Fruit fly (Drosophila melanogaster): ENCODE measurements around the gene Mettl14.

Mettl14 gene

DNA sequence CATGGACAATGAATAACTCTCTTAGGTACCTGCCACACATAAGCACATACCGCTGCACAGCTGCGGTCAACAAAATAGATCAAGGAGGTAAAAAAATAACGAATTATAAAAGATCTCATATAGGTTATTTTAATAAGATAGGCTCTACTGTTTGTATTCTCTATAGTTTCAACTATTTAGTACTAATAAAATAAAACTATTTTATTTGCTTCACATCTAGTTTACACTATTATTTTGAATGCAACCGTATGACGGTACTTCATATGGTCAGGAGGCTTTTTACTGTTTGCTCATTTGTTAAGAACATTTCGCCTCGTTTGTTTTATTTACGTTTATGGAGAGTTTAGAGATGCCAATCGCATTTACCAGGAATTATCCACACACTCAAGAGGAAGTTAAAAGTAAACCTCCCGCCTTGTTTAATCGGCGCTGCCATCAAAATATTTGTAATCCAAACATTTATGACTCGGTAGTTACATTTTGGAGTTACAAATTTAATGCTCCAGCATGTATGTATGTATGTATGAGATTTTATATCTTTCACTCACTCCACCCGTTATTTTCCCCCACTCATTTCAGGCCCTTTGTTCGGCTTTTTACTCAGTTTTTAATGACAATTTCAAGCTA, 33.2 kb upstream of the Mettl14 start:
- TF ChIP-seq Smox (GFP tag; optimal IDR thresholded peaks at IDR 0.05) (peak; percentile 63), CG31627 (GFP tag; optimal IDR thresholded peaks at IDR 0.05) (peak; percentile 42), CG4318 (GFP tag; optimal IDR thresholded peaks at IDR 0.05) (peak; percentile 60), topi (GFP tag; optimal IDR thresholded peaks at IDR 0.05) (peak; percentile 31), vri (GFP tag; optimal IDR thresholded peaks at IDR 0.05) (peak; percentile 13), CG1621 (tag; optimal IDR thresholded peaks at IDR 0.05) (peak; percentile 55), dsx (GFP tag; optimal IDR thresholded peaks at IDR 0.05; ENCODE audit: poor library complexity, severe bottlenecking) (peak; percentile 67), CG9139 (GFP tag; optimal IDR thresholded peaks at IDR 0.05) (peak; percentile 44), CG7368 (GFP tag; optimal IDR thresholded peaks at IDR 0.05) (peak; percentile 42), CG10631 (GFP tag; optimal IDR thresholded peaks at IDR 0.05) (peak; percentile 63), CG16779 (tag; optimal IDR thresholded peaks at IDR 0.05) (peak; percentile 41), spab (GFP tag; optimal IDR thresholded peaks at IDR 0.05) (peak; percentile 53), pdm3 (GFP tag; optimal IDR thresholded peaks at IDR 0.05) (peak; percentile 69), CG6808 (GFP tag; optimal IDR thresholded peaks at IDR 0.05) (peak; percentile 56), Eip78C (GFP tag) (peak; percentile 85), Hr4 (GFP tag; optimal IDR thresholded peaks at IDR 0.05) (peak; percentile 86), CG6792 (GFP tag; optimal IDR thresholded peaks at IDR 0.05) (peak; percentile 54), achi (GFP tag; optimal IDR thresholded peaks at IDR 0.05) (peak; percentile 76), Hr39 (GFP tag; optimal IDR thresholded peaks at IDR 0.05) (peak; percentile 55), CG11294 (GFP tag; IDR thresholded peaks at IDR 0.05) (0 out of 2 replicates have a peak, but pooled peaks have one; percentile 34), cyc (GFP tag; optimal IDR thresholded peaks at IDR 0.05) (peak; percentile 0), CG15336 (GFP tag; IDR thresholded peaks at IDR 0.05) (peak; percentile 91), CG10669 (GFP tag; optimal IDR thresholded peaks at IDR 0.05) (peak; percentile 70), OdsH (GFP tag; optimal IDR thresholded peaks at IDR 0.05) (peak; percentile 67), CG11902 (GFP tag; optimal IDR thresholded peaks at IDR 0.05) (no peak), CG8632 (GFP tag; optimal IDR thresholded peaks at IDR 0.05) (peak; percentile 60), fkh (GFP tag; optimal IDR thresholded peaks at IDR 0.05) (peak; percentile 75), CG34406 (GFP tag; optimal IDR thresholded peaks at IDR 0.05) (peak; percentile 74), Met (GFP tag; optimal IDR thresholded peaks at IDR 0.05) (peak; percentile 25), lz (GFP tag; optimal IDR thresholded peaks at IDR 0.05) (peak; percentile 61), Lpt (GFP tag; optimal IDR thresholded peaks at IDR 0.05) (peak; percentile 58), Ets21C (GFP tag; optimal IDR thresholded peaks at IDR 0.05) (peak; percentile 7), Sox15 (GFP tag; optimal IDR thresholded peaks at IDR 0.05) (peak; percentile 33), Ets96B (tag; optimal IDR thresholded peaks at IDR 0.05) (peak; percentile 79), CG32006 (GFP tag; optimal IDR thresholded peaks at IDR 0.05) (peak; percentile 81), ss (GFP tag; optimal IDR thresholded peaks at IDR 0.05) (peak; percentile 23 to 53), Sox102F (GFP tag; optimal IDR thresholded peaks at IDR 0.05) (peak; percentile 41), CG11762 (GFP tag; optimal IDR thresholded peaks at IDR 0.05; ENCODE audit: insufficient read depth) (peak; percentile 50), Eip75B (GFP tag; optimal IDR thresholded peaks at IDR 0.05) (peak; percentile 65), Blimp-1 (GFP tag; optimal IDR thresholded peaks at IDR 0.05) (no peak), esn (GFP tag; optimal IDR thresholded peaks at IDR 0.05) (peak; percentile 70), acj6 (GFP tag; optimal IDR thresholded peaks at IDR 0.05) (peak; percentile 70), svp (GFP tag) (peak; percentile 77), Hr38 (GFP tag; optimal IDR thresholded peaks at IDR 0.05) (no peak), CG6854 (GFP tag; optimal IDR thresholded peaks at IDR 0.05) (no peak), CG8119 (GFP tag; IDR thresholded peaks at IDR 0.05) (peak; percentile 87), salr (GFP tag; optimal IDR thresholded peaks at IDR 0.05) (peak; percentile 10 to 64), Gug (GFP tag; IDR thresholded peaks at IDR 0.05) (peak; percentile 52), CG3032 (tag; optimal IDR thresholded peaks at IDR 0.05) (peak; percentile 72), CG6163 (GFP tag; IDR thresholded peaks at IDR 0.05) (peak; percentile 81), Sox14 (GFP tag; optimal IDR thresholded peaks at IDR 0.05) (peak; percentile 15)

Measured in whole organism, prepupa.